Worm (Caenorhabditis elegans) whole organism, midembryonic: ENCODE measurements around the gene fbxc-34.
"Not testable (repeated sequence)": the region's sequence is repeated elsewhere in the genome, so short reads cannot be mapped to it uniquely, and the experiment has no call there.

Experiments used
- T22C8.4 ChIP-seq: fragments of 200-800 bp; sonication (Bioruptor generic); IDR thresholded peaks from 2 replicates; pipeline ENCODE4 v1.3.6; 2022; ENCODE audit warnings: missing genetic modification characterization, missing compliant biosample characterization
- cog-1 ChIP-seq: sonication (generic microtip); optimal IDR thresholded peaks from 2 replicates; lab custom pipeline; 2016; ENCODE audit warnings: missing genetic modification characterization, missing compliant biosample characterization
- flt-1 ChIP-seq: fragments of 200-800 bp; sonication (Bioruptor generic); IDR thresholded peaks from 2 replicates; pipeline ENCODE4 v1.3.6; 2022; ENCODE audit warnings: missing genetic modification characterization, missing compliant biosample characterization
- klf-2 ChIP-seq: fragments of 200-800 bp; sonication (Bioruptor generic); conservative IDR thresholded peaks from 2 replicates; pipeline ENCODE4 v1.3.6; 2022; ENCODE audit warnings: missing genetic modification reagents, missing genetic modification characterization, missing compliant biosample characterization
- med-1 ChIP-seq: sonication (generic microtip); optimal IDR thresholded peaks from 2 replicates; lab custom pipeline; 2017; ENCODE audit warnings: missing genetic modification characterization, mild to moderate bottlenecking, missing compliant biosample characterization, antibody characterized with exemption, missing genetic modification reagents; ENCODE audit not compliant: insufficient read depth
- ref-1 ChIP-seq: fragments of 200-800 bp; sonication (Bioruptor generic); conservative IDR thresholded peaks from 2 replicates; pipeline ENCODE4 v1.3.6; 2022; ENCODE audit warnings: missing genetic modification reagents, missing genetic modification characterization, missing compliant biosample characterization
- tab-1 ChIP-seq: fragments of 200-800 bp; sonication (Bioruptor generic); IDR thresholded peaks from 2 replicates; pipeline ENCODE4 v1.3.6; 2022; ENCODE audit warnings: missing genetic modification characterization, missing compliant biosample characterization
- ztf-23 ChIP-seq: fragments of 200-800 bp; sonication (Bioruptor generic); IDR thresholded peaks from 2 replicates; pipeline ENCODE4 v1.3.6; 2022; ENCODE audit warnings: missing genetic modification reagents, missing genetic modification characterization, missing compliant biosample characterization
- ztf-29 ChIP-seq: fragments of 200-800 bp; sonication (Bioruptor generic); IDR thresholded peaks from 2 replicates; pipeline ENCODE4 v1.3.6; 2022; ENCODE audit warnings: missing genetic modification reagents, missing genetic modification characterization, missing compliant biosample characterization

fbxc-34 gene

DNA sequence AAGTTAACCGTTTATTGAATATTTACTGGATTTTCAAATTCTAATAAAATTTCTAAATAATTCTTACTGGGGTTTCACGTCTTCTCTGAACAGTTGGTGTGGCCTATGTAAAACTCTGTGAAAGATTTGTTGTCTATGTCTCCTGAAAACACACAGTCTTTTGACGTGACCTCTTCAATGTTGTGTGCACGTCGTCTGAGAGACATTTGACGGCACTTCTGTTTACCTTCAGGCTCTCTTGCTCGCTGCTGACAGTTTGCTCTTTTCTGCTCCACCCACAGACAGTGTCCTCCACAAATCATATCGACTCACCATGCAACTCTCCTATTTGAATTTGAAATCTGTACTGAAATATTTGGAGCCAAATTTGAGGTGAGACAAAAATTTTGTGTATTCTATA lies at the start of gene fbxc-34:
Gene fbxc-34, plus strand, starts transcription at position 301 of the 400 bp plus-strand sequence.
- not testable (repeated sequence) for TF ChIP-seq ztf-23, T22C8.4, ztf-29 (GFP tag; lab: Robert Waterston, UW)

DNA sequence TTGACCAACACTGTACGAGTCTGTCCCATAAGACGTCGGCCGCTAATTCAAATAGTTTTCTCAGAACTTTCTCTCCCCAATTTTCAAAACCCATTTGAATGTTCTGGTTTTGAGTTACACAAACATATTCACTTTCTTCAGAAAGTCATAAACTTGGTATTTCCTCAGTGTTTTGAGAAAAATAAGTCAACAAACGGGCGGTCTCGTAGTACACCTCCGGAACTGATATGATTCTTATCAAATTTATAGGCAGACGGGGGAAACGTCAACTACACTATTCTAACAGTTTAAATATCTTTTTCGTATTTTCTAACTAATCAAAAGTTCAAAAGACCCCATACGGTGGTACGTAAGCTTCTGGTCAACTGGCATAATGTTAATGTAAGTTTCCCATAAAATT lies 46.8 kb upstream of the fbxc-34 start:
- TF ChIP-seq med-1, result no peak
- no peak for TF ChIP-seq ref-1 (GFP tag; lab: Robert Waterston, UW)
- no peak for TF ChIP-seq ztf-23 (GFP tag; lab: Robert Waterston, UW)

DNA sequence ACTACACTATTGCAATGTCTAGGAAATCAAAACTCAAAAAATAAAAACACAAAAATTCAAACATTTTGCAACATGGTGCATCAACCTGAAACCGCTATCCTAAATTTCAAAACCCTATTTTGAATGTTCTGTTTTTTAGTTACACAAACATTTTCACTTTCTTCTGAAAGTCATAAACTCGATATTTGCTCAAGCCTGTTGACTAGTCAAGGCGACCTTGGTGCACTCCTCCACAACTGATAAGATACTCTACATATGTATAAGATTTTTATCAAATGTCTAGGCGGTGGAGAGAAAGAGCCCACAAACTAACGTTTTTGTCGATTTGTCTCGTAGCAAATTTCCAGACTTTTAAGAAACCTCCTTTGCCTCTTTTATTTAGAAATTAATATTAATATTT lies 42.9 kb upstream of the fbxc-34 start, which contains the start of gene T07D3.4:
Gene T07D3.4, plus strand, starts transcription at position 286 of the 400 bp plus-strand sequence.
- TF ChIP-seq tab-1 (GFP tag; lab: Robert Waterston, UW) (no peak), med-1 (no peak), ref-1 (GFP tag; lab: Robert Waterston, UW) (no peak), flt-1 (GFP tag; lab: Robert Waterston, UW) (no peak), klf-2 (no peak), cog-1 (no peak), ztf-23 (GFP tag; lab: Robert Waterston, UW) (no peak), ztf-29 (GFP tag; lab: Robert Waterston, UW) (no peak), T22C8.4 (GFP tag; lab: Robert Waterston, UW) (no peak)

DNA sequence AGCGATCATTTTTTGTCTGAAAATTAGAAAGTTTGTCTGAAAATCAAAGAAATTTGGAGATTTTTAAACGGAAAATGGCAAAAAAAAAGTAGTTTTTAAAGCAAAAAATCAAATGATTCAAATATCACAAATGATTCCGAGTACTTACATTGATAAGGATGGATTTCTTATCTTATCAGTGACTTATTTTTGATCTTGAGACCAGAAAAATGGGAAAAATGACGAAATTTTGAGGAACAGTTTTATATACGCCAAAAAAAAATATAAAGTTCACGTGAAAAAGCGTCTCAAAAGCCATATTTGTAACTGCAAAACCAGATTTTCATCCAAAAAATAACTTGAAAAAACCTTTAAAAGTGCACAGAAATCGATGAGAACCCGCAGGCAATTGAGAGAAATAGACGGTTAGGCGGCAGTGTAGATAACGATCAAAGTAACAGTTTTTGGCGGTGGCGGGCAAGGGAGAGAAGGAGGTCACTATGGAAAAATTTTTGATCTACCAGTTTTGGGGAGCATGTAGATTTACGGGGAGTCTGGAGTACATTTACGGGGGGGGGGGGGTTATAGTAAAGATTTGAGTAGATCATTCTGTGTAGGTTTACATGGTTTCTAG lies 30.1 kb upstream of the fbxc-34 start, which contains the start of gene T07D3.9:
Gene T07D3.9, minus strand, starts transcription at position 194 of the 613 bp plus-strand sequence.
- TF ChIP-seq med-1, result no peak

DNA sequence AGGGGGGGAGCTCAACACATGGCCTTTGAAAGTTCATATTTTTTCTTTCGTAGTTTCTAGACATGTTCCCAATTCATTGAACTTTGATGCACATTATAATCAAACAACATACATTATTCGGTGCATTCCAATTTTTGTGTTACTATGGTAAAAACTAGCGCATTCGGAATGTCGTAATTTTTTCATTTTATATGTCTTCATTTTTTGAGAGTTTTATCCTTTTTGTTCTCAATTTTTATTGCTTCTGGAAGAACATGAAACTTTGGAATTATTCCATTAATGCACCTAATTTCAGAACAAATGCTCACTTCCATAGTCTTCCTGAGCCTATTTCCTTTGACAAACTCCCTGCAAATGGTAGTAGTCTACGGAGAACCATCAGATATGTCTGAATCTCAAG lies 29.3 kb upstream of the fbxc-34 start, which contains the start of gene T07D3.2:
Gene T07D3.2, plus strand, starts transcription at position 301 of the 400 bp plus-strand sequence.
- TF ChIP-seq klf-2 (no peak), ztf-23 (GFP tag; lab: Robert Waterston, UW) (no peak), tab-1 (GFP tag; lab: Robert Waterston, UW) (no peak), cog-1 (no peak), T22C8.4 (GFP tag; lab: Robert Waterston, UW) (no peak), ztf-29 (GFP tag; lab: Robert Waterston, UW) (no peak), med-1 (no peak), ref-1 (GFP tag; lab: Robert Waterston, UW) (no peak), flt-1 (GFP tag; lab: Robert Waterston, UW) (no peak)

DNA sequence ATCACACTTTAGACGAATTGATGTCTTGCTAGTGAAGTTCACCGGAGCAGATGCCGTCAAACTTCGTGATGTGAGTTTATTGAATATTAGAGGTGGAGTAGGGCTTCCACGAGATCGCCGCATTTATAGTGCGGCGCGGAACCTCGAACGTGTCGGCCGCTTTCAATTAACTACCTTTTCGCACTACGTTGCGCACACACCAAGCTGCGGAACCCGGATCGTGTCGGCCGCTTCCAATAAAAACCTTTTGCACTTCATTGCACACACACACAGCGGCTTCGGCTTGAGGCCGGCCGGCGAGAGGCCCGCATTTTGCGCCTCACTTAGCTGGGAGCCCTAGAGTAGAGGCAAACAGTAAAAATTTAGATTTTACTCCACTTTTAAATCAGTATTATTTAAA lies 25.6 kb upstream of the fbxc-34 start:
- TF ChIP-seq med-1 (no peak), cog-1 (no peak), tab-1 (GFP tag; lab: Robert Waterston, UW) (no peak), ref-1 (GFP tag; lab: Robert Waterston, UW) (no peak), ztf-29 (GFP tag; lab: Robert Waterston, UW) (no peak), klf-2 (no peak), T22C8.4 (GFP tag; lab: Robert Waterston, UW) (no peak), ztf-23 (GFP tag; lab: Robert Waterston, UW) (no peak), flt-1 (GFP tag; lab: Robert Waterston, UW) (no peak)

DNA sequence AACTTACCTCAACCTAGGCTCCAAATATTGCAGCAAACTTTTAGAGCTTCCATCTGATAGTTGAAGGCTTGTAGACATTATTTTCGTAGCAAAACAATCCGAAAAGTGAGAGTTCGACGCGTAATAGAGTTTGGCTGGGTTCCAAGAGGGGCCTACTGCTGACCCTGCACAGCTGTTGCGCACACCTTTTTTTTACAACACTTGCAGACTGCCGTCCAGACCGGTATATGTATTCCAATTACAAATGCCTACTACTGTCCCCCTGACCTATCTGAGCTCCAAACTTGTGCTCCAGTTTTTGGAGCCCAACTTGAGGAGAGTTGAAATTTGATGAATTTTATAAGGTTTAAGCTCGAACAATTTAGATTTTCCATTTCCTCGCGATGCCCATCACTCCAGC lies 21.4 kb upstream of the fbxc-34 start, which contains the start of the genes fbxc-24 and fbxc-27:
Gene fbxc-24, minus strand, starts transcription at position 101 of the 400 bp plus-strand sequence.
Gene fbxc-27, plus strand, starts transcription at position 216 of the 400 bp plus-strand sequence.
- TF ChIP-seq cog-1 (no peak), ztf-29 (GFP tag; lab: Robert Waterston, UW) (no peak), klf-2 (no peak), ref-1 (GFP tag; lab: Robert Waterston, UW) (no peak), tab-1 (GFP tag; lab: Robert Waterston, UW) (no peak), flt-1 (GFP tag; lab: Robert Waterston, UW) (no peak), med-1 (no peak), T22C8.4 (GFP tag; lab: Robert Waterston, UW) (no peak), ztf-23 (GFP tag; lab: Robert Waterston, UW) (no peak)

DNA sequence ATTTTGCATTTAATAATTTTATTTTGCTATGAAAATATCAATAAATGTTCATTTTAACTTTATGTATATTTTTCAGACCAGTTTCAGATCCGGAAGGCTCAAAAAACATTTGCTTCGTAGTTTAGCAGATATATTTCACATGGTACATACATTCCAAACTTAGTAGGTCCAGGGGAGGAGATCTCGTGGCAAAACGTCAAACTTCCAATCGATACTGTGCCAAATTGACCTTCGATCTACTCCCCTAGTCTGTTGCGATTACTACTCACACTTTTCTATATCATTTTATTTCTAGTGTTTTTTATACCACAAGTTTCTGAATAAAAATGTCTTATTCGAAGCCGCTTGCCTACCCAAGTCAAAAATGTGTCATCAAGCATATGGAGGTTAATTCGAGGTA lies 19.3 kb upstream of the fbxc-34 start, which contains the start of gene fbxc-31:
Gene fbxc-31, plus strand, starts transcription at position 301 of the 400 bp plus-strand sequence.
- TF ChIP-seq T22C8.4 (GFP tag; lab: Robert Waterston, UW) (no peak), med-1 (no peak), ztf-23 (GFP tag; lab: Robert Waterston, UW) (no peak), flt-1 (GFP tag; lab: Robert Waterston, UW) (no peak), klf-2 (no peak), ref-1 (GFP tag; lab: Robert Waterston, UW) (no peak), cog-1 (no peak), ztf-29 (GFP tag; lab: Robert Waterston, UW) (no peak), tab-1 (GFP tag; lab: Robert Waterston, UW) (no peak)

DNA sequence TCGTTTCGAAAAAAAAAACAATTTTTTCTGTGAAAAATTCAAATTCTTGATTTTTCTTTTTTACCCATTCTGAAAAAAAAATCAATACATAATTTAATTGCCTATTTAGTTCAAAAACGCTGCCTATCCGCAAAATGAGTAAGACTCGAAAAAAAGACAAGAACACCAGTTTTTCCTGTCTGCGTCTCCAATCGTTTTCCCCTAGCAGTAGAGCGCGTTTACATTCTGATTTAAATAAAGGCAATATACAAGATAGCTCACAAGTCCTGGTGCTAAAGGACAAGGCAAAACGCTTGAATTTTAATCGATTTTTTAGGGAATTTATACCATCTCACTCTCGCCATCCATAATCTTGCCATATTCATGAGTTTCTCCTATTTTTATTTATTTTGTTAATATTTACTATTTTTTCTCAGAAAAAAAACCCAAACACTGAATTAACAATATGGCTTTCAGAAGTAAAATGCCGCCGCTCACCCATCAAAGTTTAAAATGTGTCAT lies 17.7 kb upstream of the fbxc-34 start, which contains the start of gene fbxc-33:
Gene fbxc-33, plus strand, starts transcription at position 451 of the 501 bp plus-strand sequence.
- TF ChIP-seq ztf-29 (GFP tag; lab: Robert Waterston, UW), result no peak
- TF ChIP-seq ztf-23 (GFP tag; lab: Robert Waterston, UW), result no peak
- TF ChIP-seq klf-2, result no peak
- no peak for TF ChIP-seq T22C8.4 (GFP tag; lab: Robert Waterston, UW)
- TF ChIP-seq tab-1 (GFP tag; lab: Robert Waterston, UW), result no peak
- TF ChIP-seq flt-1 (GFP tag; lab: Robert Waterston, UW), result no peak
- no peak for TF ChIP-seq cog-1
- TF ChIP-seq ref-1 (GFP tag; lab: Robert Waterston, UW), result no peak
- TF ChIP-seq med-1, result no peak

DNA sequence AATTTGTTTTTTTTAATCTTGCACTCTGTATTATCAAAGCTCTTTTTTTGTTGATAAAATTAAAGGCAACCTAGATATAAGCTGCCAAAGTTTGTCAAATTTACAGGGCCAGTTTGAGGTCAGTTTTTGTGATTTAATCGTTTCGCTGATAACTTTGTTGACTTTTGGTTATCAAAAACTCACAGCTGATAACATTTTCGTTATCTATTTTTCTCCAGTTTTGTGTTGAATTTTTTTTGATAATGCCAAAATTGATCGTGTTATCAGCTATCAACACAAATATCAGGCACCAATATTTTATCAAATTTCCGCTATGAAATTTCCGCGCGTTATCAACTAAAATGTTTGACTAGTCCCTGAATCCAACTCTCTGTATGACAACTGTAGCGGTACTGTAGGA lies 15.8 kb upstream of the fbxc-34 start:
- TF ChIP-seq ref-1 (GFP tag; lab: Robert Waterston, UW), result no peak
- TF ChIP-seq T22C8.4 (GFP tag; lab: Robert Waterston, UW), result no peak
- TF ChIP-seq med-1, result no peak
- no peak for TF ChIP-seq klf-2
- TF ChIP-seq cog-1, result no peak
- no peak for TF ChIP-seq flt-1 (GFP tag; lab: Robert Waterston, UW)
- no peak for TF ChIP-seq ztf-23 (GFP tag; lab: Robert Waterston, UW)
- no peak for TF ChIP-seq tab-1 (GFP tag; lab: Robert Waterston, UW)
- TF ChIP-seq ztf-29 (GFP tag; lab: Robert Waterston, UW), result no peak
